Fruit fly (Drosophila melanogaster): ENCODE results near the gene Lcp65Ab2.
A peak's percentile ranks its signal among the peaks of the same experiment; 100 is the strongest.

The Lcp65Ab2 gene

dm6 chr3L:6181776-6182175, 35.3 kb downstream of the Lcp65Ab2 start, which contains the start of gene CG10274 (continued):
- no peak for TF ChIP-seq B-H2 (GFP tag; optimal IDR thresholded peaks at IDR 0.05)
- peak; percentile 38 for TF ChIP-seq CrebB (tag; optimal IDR thresholded peaks at IDR 0.05)
- TF ChIP-seq CG12942 (GFP tag; optimal IDR thresholded peaks at IDR 0.05), result peak; percentile 72
- no peak for TF ChIP-seq hb (GFP tag; IDR thresholded peaks at IDR 0.05; ENCODE audit: partially characterized antibody)
- no peak for TF ChIP-seq Bgb (GFP tag; IDR thresholded peaks at IDR 0.05; ENCODE audit: partially characterized antibody)
- no peak for TF ChIP-seq zen2 (GFP tag; IDR thresholded peaks at IDR 0.05; ENCODE audit: partially characterized antibody)
- peak; percentile 100 for TF ChIP-seq Sry-β (GFP tag; optimal IDR thresholded peaks at IDR 0.05)
- peak in 1 of 3 experiments; percentile 81 for TF ChIP-seq lola (GFP tag; optimal IDR thresholded peaks at IDR 0.05)
- TF ChIP-seq ERR (GFP tag; optimal IDR thresholded peaks at IDR 0.05), result no peak
- TF ChIP-seq gsb (GFP tag; IDR thresholded peaks at IDR 0.05), result no peak; the same call in 1 of the 2 replicates
- no peak for TF ChIP-seq CG15011 (GFP tag; optimal IDR thresholded peaks at IDR 0.05)
- peak in 1 of 2 experiments; percentile 31 for TF ChIP-seq insv (GFP tag; optimal IDR thresholded peaks at IDR 0.05)
- TF ChIP-seq CG7839 (tag; optimal IDR thresholded peaks at IDR 0.05), result no peak
- TF ChIP-seq Hand (GFP tag; optimal IDR thresholded peaks at IDR 0.05), result no peak
- no peak for TF ChIP-seq CG1529 (GFP tag; optimal IDR thresholded peaks at IDR 0.05)
- TF ChIP-seq CG11247 (GFP tag; IDR thresholded peaks at IDR 0.05), result peak; percentile 59; the same call in 1 of the 2 replicates
- peak in 1 of 3 experiments; percentile 39 for TF ChIP-seq Stat92E (GFP tag; optimal IDR thresholded peaks at IDR 0.05)
- TF ChIP-seq CG34422 (GFP tag; IDR thresholded peaks at IDR 0.05), result peak; percentile 77; the same call in 2 of the 3 replicates
- no peak for TF ChIP-seq chinmo (GFP tag; IDR thresholded peaks at IDR 0.05; ENCODE audit: partially characterized antibody)
- TF ChIP-seq Kr (GFP tag; optimal IDR thresholded peaks at IDR 0.05), result no peak
- TF ChIP-seq Jarid2 (GFP tag; optimal IDR thresholded peaks at IDR 0.05), result no peak
- TF ChIP-seq CG12769 (tag; optimal IDR thresholded peaks at IDR 0.05), result no peak
- no peak for TF ChIP-seq unc-4 (GFP tag; IDR thresholded peaks at IDR 0.05; ENCODE audit: partially characterized antibody)
- TF ChIP-seq E2f2 (GFP tag; IDR thresholded peaks at IDR 0.05), result peak; percentile 78
- TF ChIP-seq ems (GFP tag; optimal IDR thresholded peaks at IDR 0.05), result peak; percentile 64
- no peak for TF ChIP-seq CG15514 (GFP tag; optimal IDR thresholded peaks at IDR 0.05)
- TF ChIP-seq CG4707 (GFP tag; optimal IDR thresholded peaks at IDR 0.05), result no peak
- TF ChIP-seq CG15073 (GFP tag; optimal IDR thresholded peaks at IDR 0.05), result no peak
- no peak for TF ChIP-seq Dref (GFP tag; IDR thresholded peaks at IDR 0.05)
- peak; percentile 35 for TF ChIP-seq NC2α (GFP tag; optimal IDR thresholded peaks at IDR 0.05)
- peak; percentile 57 for TF ChIP-seq CG7556 (GFP tag; optimal IDR thresholded peaks at IDR 0.05)
- peak; percentile 70 for TF ChIP-seq Camta (GFP tag; optimal IDR thresholded peaks at IDR 0.05)
- peak; percentile 34; the same call in 1 of the 2 replicates for TF ChIP-seq CG6689 (GFP tag; IDR thresholded peaks at IDR 0.05)
- peak; percentile 54 for TF ChIP-seq gcm2 (GFP tag; optimal IDR thresholded peaks at IDR 0.05)
- TF ChIP-seq Optix (GFP tag; IDR thresholded peaks at IDR 0.05), result no peak
- peak; percentile 79 for TF ChIP-seq CG8924 (tag; optimal IDR thresholded peaks at IDR 0.05)
- TF ChIP-seq schlank (tag; optimal IDR thresholded peaks at IDR 0.05), result no peak
- no peak for TF ChIP-seq seq (GFP tag; IDR thresholded peaks at IDR 0.05)
- TF ChIP-seq CG17612 (GFP tag; IDR thresholded peaks at IDR 0.05), result no peak
- peak; percentile 79 for TF ChIP-seq Abd-B (GFP tag; optimal IDR thresholded peaks at IDR 0.05)
- TF ChIP-seq ind (GFP tag; optimal IDR thresholded peaks at IDR 0.05), result peak; percentile 83
- no peak for TF ChIP-seq CG2129 (GFP tag; IDR thresholded peaks at IDR 0.05; ENCODE audit: partially characterized antibody)
- peak; percentile 98 for TF ChIP-seq CG10267 (tag; optimal IDR thresholded peaks at IDR 0.05)
- TF ChIP-seq CG18476 (GFP tag; optimal IDR thresholded peaks at IDR 0.05), result peak; percentile 44
- TF ChIP-seq CHES-1-like (GFP tag; optimal IDR thresholded peaks at IDR 0.05), result peak; percentile 79
- TF ChIP-seq E2f1 (GFP tag; IDR thresholded peaks at IDR 0.05), result peak; percentile 63
- no peak for TF ChIP-seq CG7963 (GFP tag; IDR thresholded peaks at IDR 0.05; ENCODE audit: partially characterized antibody)
- peak; percentile 90 for TF ChIP-seq HmgZ (tag; optimal IDR thresholded peaks at IDR 0.05)
- peak; percentile 66; the same call in 1 of the 3 replicates for TF ChIP-seq dysf (GFP tag; IDR thresholded peaks at IDR 0.05)

Data from whole organism, embryonic.